Fruit fly (Drosophila melanogaster): ENCODE data around the gene CG32152.

- TF ChIP-seq foxo (GFP tag; optimal IDR thresholded peaks at IDR 0.05) (no peak), CrebA (GFP tag; optimal IDR thresholded peaks at IDR 0.05; ENCODE audit: borderline replicate concordance) (no peak), usp (GFP tag; optimal IDR thresholded peaks at IDR 0.05) (no peak), Hr78 (GFP tag; optimal IDR thresholded peaks at IDR 0.05) (no peak), sage (GFP tag; optimal IDR thresholded peaks at IDR 0.05) (no peak), br (GFP tag; optimal IDR thresholded peaks at IDR 0.05) (no peak), OdsH (GFP tag; optimal IDR thresholded peaks at IDR 0.05) (no peak), Myc (optimal IDR thresholded peaks at IDR 0.05) (no peak), h (GFP tag; optimal IDR thresholded peaks at IDR 0.05) (no peak), Vsx2 (GFP tag; optimal IDR thresholded peaks at IDR 0.05; ENCODE audit: partially characterized antibody) (no peak), Sp1 (GFP tag; optimal IDR thresholded peaks at IDR 0.05) (no peak), Abd-B (GFP tag; optimal IDR thresholded peaks at IDR 0.05) (no peak), brk (GFP tag; optimal IDR thresholded peaks at IDR 0.05) (no peak)
Observed at dm6 chr3L:16147325-16147724, 3.5 kb upstream of the CG32152 start.

Data from whole organism, wandering third instar larva.